Worm (Caenorhabditis elegans) whole organism, young adult: ENCODE data around the gene M03A1.8.

Experiments used
- B0019.2 ChIP-seq: fragments of 200-800 bp; sonication (Bioruptor generic); conservative IDR thresholded peaks from 2 replicates; pipeline ENCODE4 v1.3.6; 2022; ENCODE audit warnings: missing genetic modification reagents, missing genetic modification characterization, missing compliant biosample characterization
- B0261.1 ChIP-seq: sonication (generic microtip); optimal IDR thresholded peaks from 2 replicates; lab custom pipeline; 2016; ENCODE audit warnings: mild to moderate bottlenecking, missing genetic modification characterization, moderate library complexity, missing compliant biosample characterization
- B0336.3 ChIP-seq: fragments of 200-800 bp; sonication (Bioruptor generic); IDR thresholded peaks from 2 replicates; pipeline ENCODE4 v1.3.6; 2022; ENCODE audit warnings: missing genetic modification characterization, missing compliant biosample characterization
- C17E4.6 ChIP-seq: fragments of 200-800 bp; sonication (Bioruptor generic); IDR thresholded peaks from 2 replicates; pipeline ENCODE4 v1.3.6; 2022; ENCODE audit warnings: missing genetic modification reagents, missing genetic modification characterization, missing compliant biosample characterization
- D2030.7 ChIP-seq: fragments of 200-800 bp; sonication (Bioruptor generic); IDR thresholded peaks from 2 replicates; pipeline ENCODE4 v1.3.6; 2022; ENCODE audit warnings: missing genetic modification reagents, missing genetic modification characterization, missing compliant biosample characterization
- F57C9.4 ChIP-seq: sonication (generic microtip); optimal IDR thresholded peaks from 2 replicates; lab custom pipeline; 2017; ENCODE audit warnings: mild to moderate bottlenecking, missing genetic modification characterization, missing compliant biosample characterization
- K11D2.4 ChIP-seq: fragments of 200-800 bp; sonication (Bioruptor generic); IDR thresholded peaks from 2 replicates; pipeline ENCODE4 v1.3.6; 2022; ENCODE audit warnings: missing genetic modification reagents, missing genetic modification characterization, missing compliant biosample characterization
- T07F8.4 ChIP-seq: sonication (generic microtip); optimal IDR thresholded peaks from 2 replicates; lab custom pipeline; 2016; ENCODE audit warnings: mild to moderate bottlenecking, missing genetic modification characterization, moderate library complexity, missing compliant biosample characterization
- Y53G8AR.9 ChIP-seq: fragments of 200-800 bp; sonication (Bioruptor generic); conservative IDR thresholded peaks from 2 replicates; pipeline ENCODE4 v1.3.6; 2022; ENCODE audit warnings: missing genetic modification reagents, missing genetic modification characterization, missing compliant biosample characterization
- Y79H2A.3 ChIP-seq: fragments of 200-800 bp; sonication (Bioruptor generic); conservative IDR thresholded peaks from 2 replicates; pipeline ENCODE4 v1.3.6; 2022; ENCODE audit warnings: missing genetic modification reagents, missing genetic modification characterization, missing compliant biosample characterization
- ama-1 ChIP-seq, 3 experiments: fragments of 150-350 bp in 1 of 3; sonication (generic microtip) in 2 of 3; optimal IDR thresholded peaks; 2 replicates each; lab custom pipeline; 2014 to 2018; ENCODE audit warnings: missing biosample characterization in 2 of 3, missing genetic modification characterization in 2 of 3, missing genetic modification reagents in 2 of 3
- aptf-2 ChIP-seq: fragments of 200-800 bp; sonication (Bioruptor generic); conservative IDR thresholded peaks from 2 replicates; pipeline ENCODE4 v1.3.6; 2022; ENCODE audit warnings: missing genetic modification reagents, missing genetic modification characterization, missing compliant biosample characterization
- aptf-3 ChIP-seq: fragments of 200-800 bp; sonication (Bioruptor generic); IDR thresholded peaks from 2 replicates; pipeline ENCODE4 v1.3.6; 2022; ENCODE audit warnings: missing genetic modification characterization, missing compliant biosample characterization
- atf-7 ChIP-seq: sonication (generic microtip); optimal IDR thresholded peaks from 2 replicates; lab custom pipeline; 2017; ENCODE audit warnings: mild to moderate bottlenecking, missing genetic modification characterization, missing compliant biosample characterization
- athp-1 ChIP-seq: sonication (generic microtip); optimal IDR thresholded peaks from 2 replicates; lab custom pipeline; 2017; ENCODE audit warnings: mild to moderate bottlenecking, missing genetic modification characterization, missing compliant biosample characterization
- attf-5 ChIP-seq: fragments of 200-800 bp; sonication (Bioruptor generic); optimal IDR thresholded peaks from 2 replicates; lab custom pipeline; 2018; ENCODE audit warnings: mild to moderate bottlenecking, missing genetic modification characterization, missing compliant biosample characterization
- bed-2 ChIP-seq: fragments of 200-800 bp; sonication (Bioruptor generic); IDR thresholded peaks from 2 replicates; pipeline ENCODE4 v1.3.6; 2022; ENCODE audit warnings: missing genetic modification reagents, missing genetic modification characterization, missing compliant biosample characterization
- ccch-3 ChIP-seq: fragments of 200-800 bp; sonication (Bioruptor generic); optimal IDR thresholded peaks from 2 replicates; lab custom pipeline; 2018; ENCODE audit warnings: mild to moderate bottlenecking, missing genetic modification characterization, missing compliant biosample characterization
- cebp-1 ChIP-seq, 2 experiments: fragments of 200-800 bp in 1 of 2; sonication (Bioruptor generic) in 1 of 2; sonication (generic microtip) in 1 of 2; IDR thresholded peaks in 1 of 2; optimal IDR thresholded peaks in 1 of 2; 2 replicates each; pipeline versions ENCODE4 v1.3.6 to Lab custom; 2017 to 2022; ENCODE audit warnings: missing compliant biosample characterization in 2 of 2, missing genetic modification characterization in 2 of 2, mild to moderate bottlenecking in 1 of 2, missing genetic modification reagents in 1 of 2, moderate library complexity in 1 of 2
- ceh-58 ChIP-seq: fragments of 200-800 bp; sonication (Bioruptor generic); IDR thresholded peaks from 2 replicates; pipeline ENCODE4 v1.3.6; 2022; ENCODE audit warnings: missing genetic modification characterization, missing compliant biosample characterization
- dpff-1 ChIP-seq: sonication (generic microtip); optimal IDR thresholded peaks from 2 replicates; lab custom pipeline; 2017; ENCODE audit warnings: mild to moderate bottlenecking, missing genetic modification characterization, missing compliant biosample characterization
- efl-1 ChIP-seq: fragments of 150-350 bp; optimal IDR thresholded peaks from 2 replicates; lab custom pipeline; 2014; ENCODE audit warnings: missing biosample characterization, missing genetic modification reagents, missing genetic modification characterization
- ekl-4 ChIP-seq: fragments of 200-800 bp; sonication (Bioruptor generic); IDR thresholded peaks from 2 replicates; pipeline ENCODE4 v1.3.6; 2022; ENCODE audit warnings: missing genetic modification reagents, missing genetic modification characterization, missing compliant biosample characterization
- fkh-3 ChIP-seq: sonication (generic microtip); optimal IDR thresholded peaks from 2 replicates; lab custom pipeline; 2016; ENCODE audit warnings: mild to moderate bottlenecking, missing genetic modification characterization, missing compliant biosample characterization
- him-1 ChIP-seq: sonication (generic microtip); optimal IDR thresholded peaks from 2 replicates; lab custom pipeline; 2016; ENCODE audit warnings: missing genotype, missing genetic modification reagents, missing genetic modification characterization, missing compliant biosample characterization
- lsl-1 ChIP-seq: fragments of 200-800 bp; sonication (Bioruptor generic); optimal IDR thresholded peaks from 2 replicates; lab custom pipeline; 2018; ENCODE audit warnings: mild to moderate bottlenecking, missing genetic modification characterization, moderate library complexity, missing compliant biosample characterization
- madf-10 ChIP-seq: sonication (generic microtip); optimal IDR thresholded peaks from 2 replicates; lab custom pipeline; 2016; ENCODE audit warnings: mild to moderate bottlenecking, missing genetic modification characterization, missing compliant biosample characterization
- mcd-1 ChIP-seq: fragments of 200-800 bp; sonication (Bioruptor generic); IDR thresholded peaks from 2 replicates; pipeline ENCODE4 v1.3.6; 2022; ENCODE audit warnings: missing genetic modification reagents, missing genetic modification characterization, missing compliant biosample characterization
- mes-4 ChIP-seq: sonication (generic microtip); optimal IDR thresholded peaks from 2 replicates; lab custom pipeline; 2016; ENCODE audit warnings: missing genotype, missing genetic modification characterization, missing compliant biosample characterization
- nhr-80 ChIP-seq: sonication (generic microtip); optimal IDR thresholded peaks from 2 replicates; lab custom pipeline; 2016; ENCODE audit warnings: missing genetic modification characterization, missing compliant biosample characterization
- pbrm-1 ChIP-seq: fragments of 200-800 bp; sonication (Bioruptor generic); IDR thresholded peaks from 2 replicates; pipeline ENCODE4 v1.3.6; 2022; ENCODE audit warnings: missing genetic modification reagents, missing genetic modification characterization, missing compliant biosample characterization
- sea-2 ChIP-seq: fragments of 200-800 bp; sonication (Bioruptor generic); IDR thresholded peaks from 2 replicates; pipeline ENCODE4 v1.3.6; 2022; ENCODE audit warnings: missing genetic modification characterization, missing compliant biosample characterization
- snpc-3.4 ChIP-seq: sonication (generic microtip); optimal IDR thresholded peaks from 2 replicates; lab custom pipeline; 2017; ENCODE audit warnings: missing genetic modification characterization, mild to moderate bottlenecking, missing compliant biosample characterization, antibody characterized with exemption, moderate library complexity, missing genotype, missing genetic modification reagents
- sptf-2 ChIP-seq: fragments of 200-800 bp; sonication (Bioruptor generic); optimal IDR thresholded peaks from 2 replicates; lab custom pipeline; 2018; ENCODE audit warnings: mild to moderate bottlenecking, missing genetic modification characterization, missing compliant biosample characterization
- tbp1 ChIP-seq: fragments of 200-800 bp; sonication (Bioruptor generic); optimal IDR thresholded peaks from 2 replicates; lab custom pipeline; 2018; ENCODE audit warnings: mild to moderate bottlenecking, missing genetic modification characterization, missing compliant biosample characterization
- unc-62 ChIP-seq: fragments of 150-350 bp; optimal IDR thresholded peaks from 2 replicates; lab custom pipeline; 2014; ENCODE audit warnings: missing biosample characterization, missing genetic modification reagents, missing genetic modification characterization
- ztf-25 ChIP-seq: fragments of 200-800 bp; sonication (Bioruptor generic); IDR thresholded peaks from 2 replicates; pipeline ENCODE4 v1.3.6; 2022; ENCODE audit warnings: missing genetic modification reagents, missing genetic modification characterization, missing compliant biosample characterization
- ztf-3 ChIP-seq: fragments of 200-800 bp; sonication (Bioruptor generic); optimal IDR thresholded peaks from 2 replicates; lab custom pipeline; 2018; ENCODE audit warnings: mild to moderate bottlenecking, missing genetic modification characterization, missing compliant biosample characterization
- ztf-6 ChIP-seq: fragments of 200-800 bp; sonication (Bioruptor generic); IDR thresholded peaks from 2 replicates; pipeline ENCODE4 v1.3.6; 2022; ENCODE audit warnings: missing genetic modification reagents, missing genetic modification characterization, missing compliant biosample characterization

The M03A1.8 gene

DNA sequence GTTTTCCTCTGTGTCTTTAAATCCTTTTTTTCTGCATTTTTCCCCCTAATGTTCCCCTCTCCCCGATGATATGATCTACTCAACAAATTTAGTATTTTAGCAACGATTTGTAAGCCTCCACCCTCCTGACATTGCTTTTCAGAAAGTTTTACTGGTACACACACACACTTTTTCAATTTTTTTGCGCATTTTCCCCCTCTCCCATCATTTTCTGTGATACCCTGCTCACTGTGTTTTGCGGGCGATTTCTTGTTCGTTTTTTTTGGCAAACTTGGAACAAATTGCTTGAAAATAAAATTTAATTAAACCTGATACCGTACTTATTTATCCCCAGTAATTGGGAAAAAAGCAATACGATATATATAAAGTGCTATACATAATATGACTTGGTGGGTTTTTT, 30.5 kb downstream of the M03A1.8 start (continued):
- peak; percentile 70 for TF ChIP-seq pbrm-1 (GFP tag; lab: Robert Waterston, UW)
- no peak for TF ChIP-seq ztf-3 (GFP tag; lab: Kevin White, UChicago)
- TF ChIP-seq lsl-1 (GFP tag; lab: Kevin White, UChicago) = peak; percentile 35
- no peak for TF ChIP-seq ceh-58
- peak; percentile 32 for TF ChIP-seq attf-5 (GFP tag; lab: Kevin White, UChicago)
- no peak for TF ChIP-seq tbp1 (GFP tag; lab: Kevin White, UChicago)
- no peak for TF ChIP-seq ama-1 (optimal IDR thresholded peaks at IDR 0.05; lab: Kevin White, UChicago)
- peak in 1 of 2 experiments; percentile 41 for TF ChIP-seq ama-1 (GFP tag; optimal IDR thresholded peaks at IDR 0.05; lab: Kevin White, UChicago)
- TF ChIP-seq aptf-3 (GFP tag; lab: Robert Waterston, UW) = 0 out of 2 replicates have a peak, but pooled peaks have one; percentile 42
- no peak for TF ChIP-seq B0019.2 (GFP tag; lab: Robert Waterston, UW)
- peak; percentile 60; the same call in 1 of the 2 replicates for TF ChIP-seq Y79H2A.3 (GFP tag; lab: Robert Waterston, UW)
- 0 out of 2 replicates have a peak, but pooled peaks have one; percentile 48 for TF ChIP-seq ekl-4 (GFP tag; lab: Robert Waterston, UW)
- no peak for TF ChIP-seq cebp-1 (GFP tag; IDR thresholded peaks at IDR 0.05; lab: Robert Waterston, UW)
- peak; percentile 40 for TF ChIP-seq cebp-1 (tag; optimal IDR thresholded peaks at IDR 0.05; lab: Kevin White, UChicago)
- TF ChIP-seq snpc-3.4 (tag; lab: Kevin White, UChicago) = no peak
- no peak for TF ChIP-seq ztf-6
- TF ChIP-seq aptf-2 (GFP tag; lab: Robert Waterston, UW) = 0 out of 2 replicates have a peak, but pooled peaks have one; percentile 20
- TF ChIP-seq ztf-25 (GFP tag; lab: Robert Waterston, UW) = peak; percentile 71; the same call in 1 of the 2 replicates
- TF ChIP-seq D2030.7 = no peak
- TF ChIP-seq C17E4.6 = no peak
- no peak for TF ChIP-seq bed-2
- TF ChIP-seq him-1 = peak; percentile 89
- TF ChIP-seq efl-1 (GFP tag; lab: Kevin White, UChicago) = no peak
- TF ChIP-seq mes-4 = no peak
- no peak for TF ChIP-seq dpff-1 (tag; lab: Kevin White, UChicago)
- TF ChIP-seq atf-7 = peak; percentile 45
- TF ChIP-seq B0261.1 (tag; lab: Kevin White, UChicago) = no peak
- TF ChIP-seq athp-1 = peak; percentile 42
- no peak for TF ChIP-seq fkh-3 (tag; lab: Kevin White, UChicago)
- TF ChIP-seq B0336.3 (GFP tag; lab: Robert Waterston, UW) = peak; percentile 52; the same call in 1 of the 2 replicates
- TF ChIP-seq madf-10 (tag; lab: Kevin White, UChicago) = no peak
- 0 out of 2 replicates have a peak, but pooled peaks have one; percentile 40 for TF ChIP-seq Y53G8AR.9
- no peak for TF ChIP-seq T07F8.4
- no peak for TF ChIP-seq F57C9.4 (tag; lab: Kevin White, UChicago)
- TF ChIP-seq sptf-2 (GFP tag; lab: Kevin White, UChicago) = peak; percentile 32
- TF ChIP-seq K11D2.4 (GFP tag; lab: Robert Waterston, UW) = no peak
- TF ChIP-seq ccch-3 (GFP tag; lab: Kevin White, UChicago) = no peak
- TF ChIP-seq sea-2 (GFP tag; lab: Robert Waterston, UW) = no peak

DNA sequence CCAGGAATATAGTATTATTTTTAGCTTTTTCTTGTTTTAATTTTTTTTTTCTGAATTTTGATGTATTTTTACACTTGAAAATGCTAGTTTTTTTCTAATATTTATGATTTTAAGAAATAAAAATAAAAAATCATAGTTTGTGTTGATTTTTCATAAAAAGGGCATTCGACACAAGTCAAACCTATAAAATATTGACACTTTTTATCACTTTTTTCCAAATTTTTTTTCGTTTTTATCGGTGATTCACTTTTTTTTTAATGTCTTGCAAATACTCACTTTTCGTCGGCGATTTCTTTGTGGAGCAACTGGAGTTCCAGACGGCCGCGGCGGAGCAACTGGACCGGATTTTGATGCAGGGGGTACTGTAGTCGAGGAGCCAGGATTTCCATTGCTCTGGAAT, 37.3 kb downstream of the M03A1.8 start:
- TF ChIP-seq unc-62 (GFP tag; lab: Kevin White, UChicago) = no peak
- no peak for TF ChIP-seq mcd-1 (GFP tag; lab: Robert Waterston, UW)
- peak; percentile 53 for TF ChIP-seq nhr-80
- no peak for TF ChIP-seq snpc-3.4 (tag; lab: Kevin White, UChicago)
